Worm (Caenorhabditis elegans): ENCODE data around the gene nbet-1.

DNA sequence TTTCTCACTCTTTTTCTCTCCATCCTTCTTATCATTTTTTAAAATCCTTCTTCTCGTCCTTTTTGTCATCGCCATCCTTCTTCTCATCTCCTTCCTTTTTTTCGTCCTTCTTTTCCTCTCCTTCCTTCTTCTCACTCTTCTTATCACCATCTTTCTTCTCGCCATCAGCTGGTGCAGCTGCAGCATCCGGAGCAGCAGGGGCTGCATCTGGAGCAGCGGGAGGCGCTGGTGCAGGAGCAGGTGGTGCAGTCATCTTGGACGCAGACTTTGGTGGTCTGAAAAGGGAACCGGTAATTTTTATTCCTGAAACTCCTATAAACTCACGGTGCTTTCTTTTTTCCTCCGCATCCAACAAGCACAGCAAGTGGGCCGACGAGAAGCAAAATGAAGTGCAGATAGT is 12.4 kb downstream of the nbet-1 start:
- TF ChIP-seq unc-39 (tag; optimal IDR thresholded peaks at IDR 0.05) (no peak), nhr-76 (tag; optimal IDR thresholded peaks at IDR 0.05) (no peak), ztf-11 (tag; optimal IDR thresholded peaks at IDR 0.05) (no peak), unc-62 (GFP tag; optimal IDR thresholded peaks at IDR 0.05) (no peak), elt-1 (tag; optimal IDR thresholded peaks at IDR 0.05; ENCODE audit: borderline replicate concordance, insufficient read depth) (no peak), snpc-4 (tag; optimal IDR thresholded peaks at IDR 0.05) (no peak), lin-13 (tag; optimal IDR thresholded peaks at IDR 0.05) (no peak), pha-4 (tag; optimal IDR thresholded peaks at IDR 0.05) (no peak), mep-1 (tag; optimal IDR thresholded peaks at IDR 0.05) (no peak), nhr-28 (tag; optimal IDR thresholded peaks at IDR 0.05) (no peak), lsy-2 (tag; optimal IDR thresholded peaks at IDR 0.05) (no peak)
